Worm (Caenorhabditis elegans) whole organism, L4 larva: Measurements from ENCODE around the gene prx-19.

Experiments
- F26F4.8 ChIP-seq: fragments of 200-800 bp; sonication (Bioruptor generic); conservative IDR thresholded peaks from 2 replicates; pipeline ENCODE4 v1.3.6; 2022; ENCODE audit warnings: missing genetic modification characterization, missing compliant biosample characterization
- R02D3.7 ChIP-seq: fragments of 150-350 bp; sonication (generic microtip); optimal IDR thresholded peaks from 3 replicates; lab custom pipeline; 2014; ENCODE audit warnings: missing biosample characterization, missing genetic modification characterization
- T20F7.1 ChIP-seq: fragments of 200-800 bp; sonication (Bioruptor generic); optimal IDR thresholded peaks from 2 replicates; lab custom pipeline; 2018; ENCODE audit warnings: mild to moderate bottlenecking, missing genetic modification characterization, missing compliant biosample characterization
- T26A8.4 ChIP-seq: fragments of 200-800 bp; sonication (Bioruptor generic); IDR thresholded peaks from 2 replicates; pipeline ENCODE4 v1.3.6; 2022; ENCODE audit warnings: missing genetic modification characterization, missing compliant biosample characterization
- Y105C5A.15 ChIP-seq: fragments of 200-800 bp; sonication (Bioruptor generic); IDR thresholded peaks from 2 replicates; pipeline ENCODE4 v1.3.6; 2022; ENCODE audit warnings: missing genetic modification characterization, missing compliant biosample characterization
- Y48G9A.11 ChIP-seq: fragments of 200-800 bp; sonication (Bioruptor generic); IDR thresholded peaks from 2 replicates; pipeline ENCODE4 v1.3.6; 2022; ENCODE audit warnings: missing genetic modification reagents, missing genetic modification characterization, missing compliant biosample characterization
- ZK337.2 ChIP-seq: fragments of 200-800 bp; sonication (Bioruptor generic); IDR thresholded peaks from 2 replicates; pipeline ENCODE4 v1.3.6; 2022; ENCODE audit warnings: missing genetic modification reagents, missing genetic modification characterization, missing compliant biosample characterization
- attf-4 ChIP-seq: sonication (generic microtip); optimal IDR thresholded peaks from 3 replicates; lab custom pipeline; 2017; ENCODE audit warnings: missing biosample characterization, missing genetic modification characterization
- ceh-20 ChIP-seq: fragments of 200-800 bp; sonication (Bioruptor generic); IDR thresholded peaks from 2 replicates; pipeline ENCODE4 v1.3.6; 2022; ENCODE audit warnings: missing genetic modification reagents, missing genetic modification characterization, missing compliant biosample characterization
- ceh-28 ChIP-seq: fragments of 150-350 bp; optimal IDR thresholded peaks from 2 replicates; lab custom pipeline; 2014; ENCODE audit warnings: missing biosample characterization, missing genetic modification reagents, missing genetic modification characterization
- ceh-62 ChIP-seq: sonication (generic microtip); optimal IDR thresholded peaks from 2 replicates; lab custom pipeline; 2017; ENCODE audit warnings: missing biosample characterization, missing genetic modification characterization
- ceh-82 ChIP-seq: sonication (generic microtip); optimal IDR thresholded peaks from 2 replicates; lab custom pipeline; 2017; ENCODE audit warnings: missing biosample characterization, missing genetic modification characterization
- ctbp-1 ChIP-seq: fragments of 200-800 bp; sonication (Bioruptor generic); IDR thresholded peaks from 2 replicates; pipeline ENCODE4 v1.3.6; 2022; ENCODE audit warnings: missing genetic modification reagents, missing genetic modification characterization, missing compliant biosample characterization
- daf-8 ChIP-seq: fragments of 200-800 bp; sonication (Bioruptor generic); IDR thresholded peaks from 2 replicates; pipeline ENCODE4 v1.3.6; 2022; ENCODE audit warnings: missing genetic modification characterization, missing compliant biosample characterization
- dmd-6 ChIP-seq: fragments of 200-800 bp; sonication (Bioruptor generic); IDR thresholded peaks from 2 replicates; pipeline ENCODE4 v1.3.6; 2022; ENCODE audit warnings: missing genetic modification reagents, missing genetic modification characterization, missing compliant biosample characterization
- dmd-8 ChIP-seq: fragments of 200-800 bp; sonication (Bioruptor generic); IDR thresholded peaks from 2 replicates; pipeline ENCODE4 v1.3.6; 2022; ENCODE audit warnings: missing genetic modification characterization, missing compliant biosample characterization
- duxl-1 ChIP-seq: sonication (generic microtip); optimal IDR thresholded peaks from 2 replicates; lab custom pipeline; 2016; ENCODE audit warnings: mild to moderate bottlenecking, missing genetic modification characterization, moderate library complexity, missing compliant biosample characterization; ENCODE audit not compliant: poor library complexity
- dve-1 ChIP-seq: sonication (generic microtip); optimal IDR thresholded peaks from 2 replicates; lab custom pipeline; 2017; ENCODE audit warnings: antibody characterized with exemption, mild to moderate bottlenecking, missing genetic modification characterization, missing compliant biosample characterization; ENCODE audit not compliant: insufficient read depth
- fkh-10 ChIP-seq: fragments of 150-350 bp; optimal IDR thresholded peaks from 2 replicates; lab custom pipeline; 2014; ENCODE audit warnings: missing biosample characterization, missing genetic modification reagents, missing genetic modification characterization
- gei-8 ChIP-seq: fragments of 200-800 bp; sonication (Bioruptor generic); optimal IDR thresholded peaks from 2 replicates; lab custom pipeline; 2018; ENCODE audit warnings: mild to moderate bottlenecking, missing genetic modification characterization, missing compliant biosample characterization
- hlh-30 ChIP-seq: sonication (generic microtip); optimal IDR thresholded peaks from 2 replicates; lab custom pipeline; 2017; ENCODE audit warnings: antibody characterized with exemption, mild to moderate bottlenecking, missing genetic modification characterization, missing compliant biosample characterization; ENCODE audit not compliant: insufficient read depth
- jun-1 ChIP-seq: fragments of 150-350 bp; optimal IDR thresholded peaks from 2 replicates; lab custom pipeline; 2014; ENCODE audit warnings: missing biosample characterization, missing genetic modification reagents, missing genetic modification characterization
- lin-1 ChIP-seq: fragments of 200-800 bp; sonication (Bioruptor generic); IDR thresholded peaks from 2 replicates; pipeline ENCODE4 v1.3.6; 2022; ENCODE audit warnings: missing genetic modification reagents, missing genetic modification characterization, missing compliant biosample characterization
- lin-13 ChIP-seq: fragments of 150-350 bp; optimal IDR thresholded peaks from 2 replicates; lab custom pipeline; 2014; ENCODE audit warnings: missing biosample characterization, missing genetic modification reagents, missing genetic modification characterization
- lin-29 ChIP-seq: fragments of 200-800 bp; sonication (Bioruptor generic); IDR thresholded peaks from 2 replicates; pipeline ENCODE4 v1.3.6; 2022; ENCODE audit warnings: missing genetic modification reagents, missing genetic modification characterization, missing compliant biosample characterization
- lin-39 ChIP-seq: fragments of 150-350 bp; optimal IDR thresholded peaks from 2 replicates; lab custom pipeline; 2014; ENCODE audit warnings: missing biosample characterization, missing genetic modification reagents, missing genetic modification characterization
- madf-5 ChIP-seq, 2 experiments: fragments of 200-800 bp; sonication (Bioruptor generic); IDR thresholded peaks; 2 replicates each; pipeline ENCODE4 v1.3.6; 2022; ENCODE audit warnings: missing compliant biosample characterization in 2 of 2, missing genetic modification characterization in 2 of 2
- madf-9 ChIP-seq: fragments of 200-800 bp; sonication (Bioruptor generic); conservative IDR thresholded peaks from 2 replicates; pipeline ENCODE4 v1.3.6; 2022; ENCODE audit warnings: missing genetic modification reagents, missing genetic modification characterization, missing compliant biosample characterization
- mdl-1 ChIP-seq, 2 experiments: fragments of 150-350 bp in 1 of 2; sonication (generic microtip) in 1 of 2; optimal IDR thresholded peaks; 2 replicates each; lab custom pipeline; 2014 to 2017; ENCODE audit warnings: missing biosample characterization in 2 of 2, missing genetic modification characterization in 2 of 2
- mdt-29 ChIP-seq: fragments of 200-800 bp; sonication (Bioruptor generic); IDR thresholded peaks from 2 replicates; pipeline ENCODE4 v1.3.6; 2022; ENCODE audit warnings: missing genetic modification reagents, missing genetic modification characterization, missing compliant biosample characterization
- mes-2 ChIP-seq: sonication (generic microtip); optimal IDR thresholded peaks from 2 replicates; lab custom pipeline; 2016; ENCODE audit warnings: missing genotype, mild to moderate bottlenecking, missing genetic modification characterization, missing compliant biosample characterization; ENCODE audit not compliant: poor library complexity, severe bottlenecking
- mxl-2 ChIP-seq: fragments of 200-800 bp; sonication (Bioruptor generic); conservative IDR thresholded peaks from 2 replicates; pipeline ENCODE4 v1.3.6; 2022; ENCODE audit warnings: missing genetic modification reagents, missing genetic modification characterization, missing compliant biosample characterization
- nhr-237 ChIP-seq: sonication (generic microtip); optimal IDR thresholded peaks from 2 replicates; lab custom pipeline; 2017; ENCODE audit warnings: missing biosample characterization, missing genetic modification characterization
- nhr-25 ChIP-seq: sonication (generic microtip); optimal IDR thresholded peaks from 2 replicates; lab custom pipeline; 2017; ENCODE audit warnings: missing genetic modification characterization, mild to moderate bottlenecking, missing compliant biosample characterization, antibody characterized with exemption, moderate library complexity, borderline replicate concordance; ENCODE audit not compliant: insufficient read depth
- nhr-28 ChIP-seq: fragments of 150-350 bp; optimal IDR thresholded peaks from 2 replicates; lab custom pipeline; 2014; ENCODE audit warnings: missing biosample characterization, missing genetic modification characterization
- nhr-6 ChIP-seq: fragments of 150-350 bp; optimal IDR thresholded peaks from 2 replicates; lab custom pipeline; 2014; ENCODE audit warnings: missing biosample characterization, missing genetic modification characterization
- nhr-76 ChIP-seq: fragments of 150-350 bp; optimal IDR thresholded peaks from 2 replicates; lab custom pipeline; 2014; ENCODE audit warnings: missing biosample characterization, missing genetic modification characterization
- nhr-77 ChIP-seq: fragments of 150-350 bp; optimal IDR thresholded peaks from 2 replicates; lab custom pipeline; 2014; ENCODE audit warnings: missing biosample characterization, missing genetic modification characterization
- pha-4 ChIP-seq, 2 experiments: fragments of 150-350 bp in 1 of 2; fragments of 200-800 bp in 1 of 2; sonication (Bioruptor generic) in 1 of 2; IDR thresholded peaks in 1 of 2; optimal IDR thresholded peaks in 1 of 2; 2 replicates each; pipeline versions ENCODE4 v1.3.6 to Lab custom; 2014 to 2022; ENCODE audit warnings: missing genetic modification characterization in 2 of 2, missing genetic modification reagents in 2 of 2, missing biosample characterization in 1 of 2, missing compliant biosample characterization in 1 of 2
- sdz-12 ChIP-seq: fragments of 200-800 bp; sonication (Bioruptor generic); optimal IDR thresholded peaks from 2 replicates; lab custom pipeline; 2018; ENCODE audit warnings: mild to moderate bottlenecking, missing genetic modification characterization, missing compliant biosample characterization
- set-16 ChIP-seq: fragments of 200-800 bp; sonication (Bioruptor generic); IDR thresholded peaks from 2 replicates; pipeline ENCODE4 v1.3.6; 2022; ENCODE audit warnings: missing genetic modification reagents, missing genetic modification characterization, missing compliant biosample characterization
- spr-3 ChIP-seq: fragments of 200-800 bp; sonication (Bioruptor generic); optimal IDR thresholded peaks from 2 replicates; lab custom pipeline; 2018; ENCODE audit warnings: mild to moderate bottlenecking, missing genetic modification characterization, missing compliant biosample characterization
- tag-97 ChIP-seq: fragments of 200-800 bp; sonication (Bioruptor generic); IDR thresholded peaks from 2 replicates; pipeline ENCODE4 v1.3.6; 2022; ENCODE audit warnings: missing genetic modification characterization, missing compliant biosample characterization
- unc-62 ChIP-seq, 3 experiments: fragments of 150-350 bp in 1 of 3; sonication (generic microtip); optimal IDR thresholded peaks in 2 of 3; peaks in 1 of 3; 1 replicate in 1 of 3; 2 replicates in 2 of 3; lab custom pipeline; 2014 to 2017; ENCODE audit warnings: missing biosample characterization in 3 of 3, missing genetic modification characterization in 3 of 3, missing genetic modification reagents in 3 of 3, missing genotype in 1 of 3
- zag-1 ChIP-seq: fragments of 150-350 bp; optimal IDR thresholded peaks from 2 replicates; lab custom pipeline; 2014; ENCODE audit warnings: missing biosample characterization, missing genetic modification characterization
- zip-11 ChIP-seq: fragments of 200-800 bp; sonication (Bioruptor generic); IDR thresholded peaks from 2 replicates; pipeline ENCODE4 v1.3.6; 2022; ENCODE audit warnings: missing genetic modification characterization, missing compliant biosample characterization

Gene prx-19

DNA sequence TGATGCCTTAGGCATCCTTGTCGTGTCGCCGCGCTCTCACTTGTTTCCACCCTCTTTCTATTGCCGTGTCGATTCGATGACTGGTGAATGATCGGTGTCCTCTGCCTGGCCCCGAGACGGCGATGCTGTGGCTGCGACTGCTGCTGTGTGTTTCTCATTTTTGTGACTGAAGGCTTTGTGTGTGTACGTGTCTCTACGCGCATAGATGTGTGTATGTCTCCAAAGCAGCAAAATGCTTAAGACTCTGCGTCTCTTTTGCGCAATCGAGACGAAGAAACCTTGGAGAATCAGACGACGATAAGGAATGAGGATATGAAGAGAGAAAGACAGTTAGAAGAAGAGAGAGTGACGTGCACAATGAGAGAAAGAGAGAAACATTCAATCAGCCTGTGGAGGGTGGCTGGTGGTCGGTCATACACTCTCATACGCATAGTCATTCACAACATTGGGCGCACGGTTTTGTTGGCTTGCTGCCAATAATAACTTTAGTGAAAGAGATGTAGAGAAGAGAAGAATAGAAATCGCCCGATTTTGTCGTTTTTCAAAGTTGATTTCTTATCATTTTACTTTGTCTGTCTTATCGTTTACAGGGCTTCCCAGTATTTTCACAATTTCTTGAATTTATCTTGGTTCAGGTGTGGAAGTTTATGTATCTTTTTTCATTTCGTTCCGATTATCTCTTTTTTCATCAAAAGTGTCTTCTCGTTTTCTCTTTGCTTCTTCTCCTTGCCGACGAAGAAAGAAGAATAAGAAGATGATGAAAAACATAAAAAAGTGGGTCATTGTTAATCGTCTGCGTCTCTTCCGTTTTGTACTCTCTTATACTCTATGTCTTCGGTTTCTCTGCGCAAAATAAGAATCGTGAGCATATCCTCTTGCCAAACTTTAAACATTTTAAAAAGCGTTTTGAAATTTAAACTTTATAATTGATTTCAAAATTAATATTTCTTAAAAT, 7.0 kb downstream of the prx-19 start (continued):
- TF ChIP-seq mdl-1 (tag; optimal IDR thresholded peaks at IDR 0.05; lab: Kevin White, UChicago) (peak; percentile 94 to 98), nhr-6 (peak; percentile 98), T26A8.4 (peak; percentile 85), Y105C5A.15 (GFP tag; lab: Robert Waterston, UW) (no peak), fkh-10 (GFP tag; lab: Kevin White, UChicago) (peak; percentile 90), gei-8 (GFP tag; lab: Kevin White, UChicago) (peak; percentile 94), ZK337.2 (peak; percentile 12; the same call in 1 of the 2 replicates), nhr-77 (tag; lab: Kevin White, UChicago) (peak; percentile 91), unc-62 (GFP tag; optimal IDR thresholded peaks at IDR 0.05 in 1 of 2; lab: Kevin White, UChicago) (peak; percentile 43 to 100), unc-62 (tag; optimal IDR thresholded peaks at IDR 0.05; lab: Kevin White, UChicago) (peak; percentile 60), attf-4 (peak; percentile 81), zag-1 (tag; lab: Kevin White, UChicago) (peak; percentile 64), nhr-28 (tag; lab: Kevin White, UChicago) (peak; percentile 96), hlh-30 (peak; percentile 98), ceh-82 (no peak), lin-29 (GFP tag; lab: Robert Waterston, UW) (peak; percentile 44; the same call in 1 of the 2 replicates), T20F7.1 (GFP tag; lab: Kevin White, UChicago) (peak; percentile 87), set-16 (GFP tag; lab: Robert Waterston, UW) (peak; percentile 77; the same call in 1 of the 2 replicates), ctbp-1 (peak; percentile 83), dve-1 (tag; lab: Kevin White, UChicago) (peak; percentile 98), nhr-76 (tag; lab: Kevin White, UChicago) (no peak), duxl-1 (peak; percentile 57), R02D3.7 (tag; lab: Kevin White, UChicago) (no peak), madf-9 (GFP tag; lab: Robert Waterston, UW) (no peak; the same call in 1 of the 2 replicates), pha-4 (GFP tag; IDR thresholded peaks at IDR 0.05; lab: Robert Waterston, UW) (peak; percentile 81), pha-4 (tag; optimal IDR thresholded peaks at IDR 0.05; lab: Kevin White, UChicago) (peak; percentile 86), F26F4.8 (GFP tag; lab: Robert Waterston, UW) (no peak), ceh-20 (GFP tag; lab: Robert Waterston, UW) (peak; percentile 73), madf-5 (GFP tag; IDR thresholded peaks at IDR 0.05; lab: Robert Waterston, UW) (0 out of 4 replicates have a peak, but pooled peaks of 1 of the 2 experiments have one; percentile 5), Y48G9A.11 (GFP tag; lab: Robert Waterston, UW) (no peak), sdz-12 (GFP tag; lab: Kevin White, UChicago) (no peak), nhr-237 (tag; lab: Kevin White, UChicago) (peak; percentile 26), ceh-62 (tag; lab: Kevin White, UChicago) (no peak), jun-1 (peak; percentile 94), tag-97 (GFP tag; lab: Robert Waterston, UW) (no peak), spr-3 (GFP tag; lab: Kevin White, UChicago) (peak; percentile 21), dmd-8 (GFP tag; lab: Robert Waterston, UW) (no peak), lin-1 (GFP tag; lab: Robert Waterston, UW) (peak; percentile 75; the same call in 1 of the 2 replicates), mdt-29 (no peak), lin-39 (tag; lab: Kevin White, UChicago) (peak; percentile 34), daf-8 (GFP tag; lab: Robert Waterston, UW) (no peak), mxl-2 (GFP tag; lab: Robert Waterston, UW) (peak; percentile 82), dmd-6 (peak; percentile 96), ceh-28 (tag; lab: Kevin White, UChicago) (peak; percentile 68), nhr-25 (tag; lab: Kevin White, UChicago) (peak; percentile 92), mes-2 (tag; lab: Kevin White, UChicago) (peak; percentile 80), lin-13 (GFP tag; lab: Kevin White, UChicago) (peak; percentile 93), zip-11 (GFP tag; lab: Robert Waterston, UW) (no peak)
